Fruit fly (Drosophila melanogaster) whole organism, embryonic: ENCODE data around the gene CG9444.
A peak's percentile ranks its signal among the peaks of the same experiment; 100 is the strongest.

Experiments used
- Abd-B ChIP-seq: fragments of 200-800 bp; sonication (Bioruptor generic); optimal IDR thresholded peaks from 2 replicates; lab custom pipeline; 2018; ENCODE audit warnings: missing biosample characterization, mild to moderate bottlenecking, missing genetic modification characterization, moderate library complexity
- Asciz ChIP-seq: fragments of 200-800 bp; sonication (Bioruptor generic); optimal IDR thresholded peaks from 2 replicates; lab custom pipeline; 2017; ENCODE audit warnings: missing biosample characterization, mild to moderate bottlenecking, missing genetic modification characterization, missing genetic modification reagents
- B-H2 ChIP-seq: fragments of 200-800 bp; sonication (Bioruptor generic); optimal IDR thresholded peaks from 2 replicates; lab custom pipeline; 2018; ENCODE audit warnings: missing biosample characterization, mild to moderate bottlenecking, missing genetic modification characterization
- Bdp1 ChIP-seq: fragments of 200-800 bp; sonication (Bioruptor generic); optimal IDR thresholded peaks from 3 replicates; lab custom pipeline; 2016; ENCODE audit warnings: missing biosample characterization, missing genetic modification characterization
- CG10147 ChIP-seq: fragments of 200-800 bp; sonication (Bioruptor generic); optimal IDR thresholded peaks from 2 replicates; lab custom pipeline; 2019; ENCODE audit warnings: missing biosample characterization, mild to moderate bottlenecking, missing genetic modification characterization, moderate library complexity
- CG10267 ChIP-seq: fragments of 200-800 bp; sonication (Bioruptor generic); optimal IDR thresholded peaks from 2 replicates; lab custom pipeline; 2018; ENCODE audit warnings: missing biosample characterization, mild to moderate bottlenecking, missing genetic modification characterization, moderate library complexity
- CG10321 ChIP-seq: fragments of 200-800 bp; sonication (Bioruptor generic); IDR thresholded peaks from 2 replicates; pipeline ENCODE4 v1.3.6; 2022; ENCODE audit warnings: missing biosample characterization, missing genetic modification characterization
- CG10979 ChIP-seq: fragments of 200-800 bp; sonication (Bioruptor generic); optimal IDR thresholded peaks from 2 replicates; lab custom pipeline; 2018; ENCODE audit warnings: missing biosample characterization, mild to moderate bottlenecking, missing genetic modification characterization, moderate library complexity
- CG14441 ChIP-seq: fragments of 200-800 bp; sonication (Bioruptor generic); IDR thresholded peaks from 2 replicates; pipeline ENCODE4 v1.3.6; 2022; ENCODE audit warnings: missing biosample characterization, missing genetic modification characterization
- CG17328 ChIP-seq: fragments of 200-800 bp; sonication (Bioruptor generic); IDR thresholded peaks from 2 replicates; pipeline ENCODE4 v1.3.6; 2022; ENCODE audit warnings: missing biosample characterization, missing genetic modification characterization
- CG17912 ChIP-seq: fragments of 200-800 bp; sonication (Bioruptor generic); optimal IDR thresholded peaks from 2 replicates; lab custom pipeline; 2018; ENCODE audit warnings: missing biosample characterization, mild to moderate bottlenecking, missing genetic modification characterization
- CG1832 ChIP-seq: fragments of 200-800 bp; sonication (Bioruptor generic); optimal IDR thresholded peaks from 2 replicates; lab custom pipeline; 2017; ENCODE audit warnings: missing biosample characterization, mild to moderate bottlenecking, missing genetic modification characterization, inconsistent platforms
- CG2129 ChIP-seq: fragments of 200-800 bp; sonication (Bioruptor generic); IDR thresholded peaks from 2 replicates; pipeline ENCODE4 v1.3.6; 2022; ENCODE audit warnings: missing biosample characterization, missing genetic modification characterization; ENCODE audit not compliant: partially characterized antibody
- CG31224 ChIP-seq: fragments of 200-800 bp; sonication (Bioruptor generic); IDR thresholded peaks from 2 replicates; pipeline ENCODE4 v1.3.6; 2022; ENCODE audit warnings: missing biosample characterization, missing genetic modification characterization
- CG34224 ChIP-seq: fragments of 200-800 bp; sonication (Bioruptor generic); IDR thresholded peaks from 3 replicates; pipeline ENCODE4 v1.3.6; 2022; ENCODE audit warnings: missing biosample characterization, missing genetic modification characterization; ENCODE audit not compliant: partially characterized antibody
- CG5245 ChIP-seq: fragments of 200-800 bp; sonication (Bioruptor generic); optimal IDR thresholded peaks from 3 replicates; lab custom pipeline; 2016; ENCODE audit warnings: missing biosample characterization, missing genetic modification characterization
- CG6272 ChIP-seq: fragments of 200-800 bp; sonication (Bioruptor generic); IDR thresholded peaks from 2 replicates; pipeline ENCODE4 v1.3.6; 2022; ENCODE audit warnings: missing biosample characterization, missing genetic modification characterization
- CG6765 ChIP-seq: fragments of 200-800 bp; sonication (Bioruptor generic); optimal IDR thresholded peaks from 3 replicates; lab custom pipeline; 2017; ENCODE audit warnings: missing biosample characterization, mild to moderate bottlenecking, missing genetic modification characterization
- CG6791 ChIP-seq: fragments of 200-800 bp; sonication (Bioruptor generic); IDR thresholded peaks from 3 replicates; pipeline ENCODE4 v1.3.6; 2022; ENCODE audit warnings: missing biosample characterization, missing genetic modification characterization; ENCODE audit not compliant: partially characterized antibody
- CG7987 ChIP-seq: fragments of 200-800 bp; sonication (Bioruptor generic); optimal IDR thresholded peaks from 2 replicates; lab custom pipeline; 2018; ENCODE audit warnings: missing biosample characterization, mild to moderate bottlenecking, missing genetic modification characterization, moderate library complexity
- CG9609 ChIP-seq: fragments of 200-800 bp; sonication (Bioruptor generic); optimal IDR thresholded peaks from 3 replicates; lab custom pipeline; 2016; ENCODE audit warnings: missing biosample characterization, missing genetic modification characterization
- CHES-1-like ChIP-seq: fragments of 200-800 bp; sonication (Bioruptor generic); optimal IDR thresholded peaks from 2 replicates; lab custom pipeline; 2016; ENCODE audit warnings: missing biosample characterization, missing genetic modification characterization
- CkIIα-i1 ChIP-seq: fragments of 200-800 bp; sonication (Bioruptor generic); IDR thresholded peaks from 2 replicates; pipeline ENCODE4 v1.3.6; 2022; ENCODE audit warnings: missing biosample characterization, missing genetic modification characterization
- Dip2 ChIP-seq: fragments of 200-800 bp; sonication (Bioruptor generic); IDR thresholded peaks from 2 replicates; pipeline ENCODE4 v1.3.6; 2022; ENCODE audit warnings: missing biosample characterization, missing genetic modification characterization
- ERR ChIP-seq: fragments of 200-800 bp; sonication (Bioruptor generic); optimal IDR thresholded peaks from 2 replicates; lab custom pipeline; 2016; ENCODE audit warnings: missing biosample characterization, missing genetic modification characterization
- Ets65A ChIP-seq: fragments of 200-800 bp; sonication (Bioruptor generic); peaks from one replicate; lab custom pipeline; 2016; ENCODE audit warnings: missing biosample characterization, missing genetic modification characterization
- Ets97D ChIP-seq: fragments of 200-800 bp; sonication (Bioruptor generic); optimal IDR thresholded peaks from 3 replicates; lab custom pipeline; 2016; ENCODE audit warnings: missing biosample characterization, missing genetic modification characterization
- Fer1 ChIP-seq: fragments of 200-800 bp; sonication (Bioruptor generic); optimal IDR thresholded peaks from 2 replicates; lab custom pipeline; 2017; ENCODE audit warnings: missing biosample characterization, mild to moderate bottlenecking, missing genetic modification characterization
- Fer3 ChIP-seq: fragments of 200-800 bp; sonication (Bioruptor generic); optimal IDR thresholded peaks from 2 replicates; lab custom pipeline; 2018; ENCODE audit warnings: missing biosample characterization, mild to moderate bottlenecking, missing genetic modification characterization, moderate library complexity
- HmgD ChIP-seq: fragments of 200-800 bp; sonication (Bioruptor generic); optimal IDR thresholded peaks from 3 replicates; lab custom pipeline; 2016; ENCODE audit warnings: missing biosample characterization, missing genetic modification characterization
- Hr39 ChIP-seq: fragments of >200 bp; optimal IDR thresholded peaks from 2 replicates; lab custom pipeline; 2017
- Hr78 ChIP-seq, 2 experiments: fragments of 200-800 bp in 1 of 2; fragments of >200 bp in 1 of 2; sonication (Bioruptor generic) in 1 of 2; optimal IDR thresholded peaks; 2 replicates each; lab custom pipeline; 2017 to 2019; ENCODE audit warnings: missing biosample characterization in 2 of 2, missing genetic modification characterization in 2 of 2, mild to moderate bottlenecking in 1 of 2, moderate library complexity in 1 of 2
- Kr ChIP-seq: fragments of 200-800 bp; sonication (Bioruptor generic); optimal IDR thresholded peaks from 2 replicates; lab custom pipeline; 2017; ENCODE audit warnings: missing biosample characterization, mild to moderate bottlenecking, missing genetic modification characterization
- Mes4 ChIP-seq: fragments of 200-800 bp; sonication (Bioruptor generic); optimal IDR thresholded peaks from 2 replicates; lab custom pipeline; 2016; ENCODE audit warnings: missing biosample characterization, missing genetic modification characterization
- NfI ChIP-seq: fragments of 200-800 bp; sonication (Bioruptor generic); optimal IDR thresholded peaks from 3 replicates; lab custom pipeline; 2018; ENCODE audit warnings: missing biosample characterization, mild to moderate bottlenecking, missing genetic modification characterization, moderate library complexity
- Pdp1 ChIP-seq, 2 experiments: fragments of 200-800 bp; sonication (Bioruptor generic); optimal IDR thresholded peaks; 3 replicates each; lab custom pipeline; 2016; ENCODE audit warnings: missing biosample characterization in 2 of 2, missing genetic modification characterization in 2 of 2, mild to moderate bottlenecking in 1 of 2, moderate library complexity in 1 of 2
- Xrp1 ChIP-seq: fragments of 200-800 bp; sonication (Bioruptor generic); IDR thresholded peaks from 2 replicates; pipeline ENCODE4 v1.3.6; 2022; ENCODE audit warnings: missing biosample characterization, missing genetic modification characterization
- ara ChIP-seq: fragments of 200-800 bp; sonication (Bioruptor generic); IDR thresholded peaks from 2 replicates; pipeline ENCODE4 v1.3.6; 2022; ENCODE audit warnings: missing biosample characterization, missing genetic modification characterization
- caup ChIP-seq: fragments of 200-800 bp; sonication (Bioruptor generic); optimal IDR thresholded peaks from 3 replicates; lab custom pipeline; 2017; ENCODE audit warnings: missing biosample characterization, mild to moderate bottlenecking, missing genetic modification characterization, moderate library complexity; ENCODE audit not compliant: severe bottlenecking
- corto ChIP-seq: fragments of 200-800 bp; sonication (Bioruptor generic); optimal IDR thresholded peaks from 2 replicates; lab custom pipeline; 2016; ENCODE audit warnings: missing biosample characterization, mild to moderate bottlenecking, missing genetic modification characterization, moderate library complexity
- crc ChIP-seq: fragments of 200-800 bp; sonication (Bioruptor generic); optimal IDR thresholded peaks from 2 replicates; lab custom pipeline; 2016; ENCODE audit warnings: missing biosample characterization, missing genetic modification characterization
- dati ChIP-seq: fragments of 200-800 bp; sonication (Bioruptor generic); IDR thresholded peaks from 2 replicates; pipeline ENCODE4 v1.3.6; 2022; ENCODE audit warnings: missing biosample characterization, missing genetic modification characterization
- gem ChIP-seq: fragments of 200-800 bp; sonication (Bioruptor generic); optimal IDR thresholded peaks from 2 replicates; lab custom pipeline; 2019; ENCODE audit warnings: missing biosample characterization, mild to moderate bottlenecking, missing genetic modification characterization, moderate library complexity
- h ChIP-seq: fragments of >200 bp; optimal IDR thresholded peaks from 2 replicates; lab custom pipeline; 2017
- insv ChIP-seq, 2 experiments: fragments of 200-800 bp; sonication (Bioruptor generic); optimal IDR thresholded peaks; 3 replicates each; lab custom pipeline; 2016 to 2018; ENCODE audit warnings: missing biosample characterization in 2 of 2, missing genetic modification characterization in 2 of 2
- ken ChIP-seq: fragments of 200-800 bp; sonication (Bioruptor generic); IDR thresholded peaks from 3 replicates; pipeline ENCODE4 v1.3.6; 2022; ENCODE audit warnings: missing biosample characterization, missing genetic modification characterization
- nmo ChIP-seq: fragments of 200-800 bp; sonication (Bioruptor generic); optimal IDR thresholded peaks from 2 replicates; lab custom pipeline; 2018; ENCODE audit warnings: missing biosample characterization, mild to moderate bottlenecking, missing genetic modification characterization, moderate library complexity
- ro ChIP-seq: fragments of 200-800 bp; sonication (Bioruptor generic); IDR thresholded peaks from 2 replicates; pipeline ENCODE4 v1.3.6; 2022; ENCODE audit warnings: missing biosample characterization, missing genetic modification characterization
- tna ChIP-seq: fragments of 200-800 bp; sonication (Bioruptor generic); IDR thresholded peaks from 2 replicates; pipeline ENCODE4 v1.3.6; 2022; ENCODE audit warnings: missing biosample characterization, missing genetic modification characterization; ENCODE audit not compliant: partially characterized antibody
- unpg ChIP-seq: fragments of 200-800 bp; sonication (Bioruptor generic); optimal IDR thresholded peaks from 3 replicates; lab custom pipeline; 2018; ENCODE audit warnings: missing biosample characterization, mild to moderate bottlenecking, missing genetic modification characterization, moderate library complexity
- zfh2 ChIP-seq: fragments of 200-800 bp; sonication (Bioruptor generic); optimal IDR thresholded peaks from 2 replicates; lab custom pipeline; 2016; ENCODE audit warnings: missing biosample characterization, missing genetic modification characterization

The CG9444 gene

DNA sequence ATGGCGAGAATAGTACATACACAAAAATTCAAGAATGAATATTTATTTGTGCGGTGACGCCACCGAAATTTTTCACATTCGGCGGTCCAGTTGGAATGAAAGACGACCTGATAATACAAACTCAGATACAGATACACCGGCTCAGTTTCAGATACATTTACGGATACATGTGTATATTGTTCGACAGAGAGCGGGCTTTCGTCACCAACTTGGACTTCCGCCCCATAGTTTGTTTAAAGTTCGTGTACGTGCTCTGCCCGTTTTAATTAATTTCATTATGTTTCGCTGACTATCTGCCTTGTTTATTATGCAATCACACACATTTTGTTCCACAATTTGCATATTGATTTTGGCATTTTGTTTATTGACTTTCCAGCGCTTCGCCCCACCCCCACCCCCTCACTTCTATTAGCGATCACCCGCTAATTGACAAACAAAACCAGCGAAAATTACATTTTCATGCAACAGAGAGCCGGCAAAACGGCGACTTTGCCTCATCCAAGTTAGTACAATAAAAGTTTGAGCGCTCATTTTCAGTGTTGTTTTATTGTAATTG lies 17.2 kb upstream of the CG9444 start (continued):
- peak; percentile 0 for TF ChIP-seq CG7987 (GFP tag; lab: Kevin White, UChicago)
- no peak for TF ChIP-seq Hr39 (lab: Kevin White, UChicago)
- no peak for TF ChIP-seq insv (GFP tag; optimal IDR thresholded peaks at IDR 0.05; lab: Kevin White, UChicago)
- no peak for TF ChIP-seq Ets65A (GFP tag; lab: Kevin White, UChicago)
- no peak for TF ChIP-seq CG10321
- TF ChIP-seq h (lab: Kevin White, UChicago) = no peak
- TF ChIP-seq NfI = peak; percentile 45
- no peak for TF ChIP-seq CG34224 (GFP tag; lab: Robert Waterston, UW)
- no peak for TF ChIP-seq CG2129
- TF ChIP-seq Asciz (GFP tag; lab: Kevin White, UChicago) = peak; percentile 58
- no peak for TF ChIP-seq CG1832
- peak; percentile 40 for TF ChIP-seq Fer1 (GFP tag; lab: Kevin White, UChicago)
- TF ChIP-seq CG17328 (GFP tag; lab: Robert Waterston, UW) = no peak
- no peak for TF ChIP-seq tna
- no peak for TF ChIP-seq Abd-B
- TF ChIP-seq CG10979 (tag; lab: Kevin White, UChicago) = no peak
- no peak for TF ChIP-seq Xrp1
- no peak for TF ChIP-seq Dip2
- TF ChIP-seq CG10267 (tag; lab: Kevin White, UChicago) = no peak
- peak; percentile 73 for TF ChIP-seq caup
- no peak for TF ChIP-seq CkIIα-i1 (GFP tag; lab: Robert Waterston, UW)
- no peak for TF ChIP-seq CG6791
- no peak for TF ChIP-seq crc (GFP tag; lab: Kevin White, UChicago)
- TF ChIP-seq B-H2 (GFP tag; lab: Kevin White, UChicago) = peak; percentile 32
- peak; percentile 8 to 91 for TF ChIP-seq Pdp1 (GFP tag; optimal IDR thresholded peaks at IDR 0.05; lab: Kevin White, UChicago)
- no peak for TF ChIP-seq ro
- peak; percentile 15 for TF ChIP-seq CG17912
- no peak for TF ChIP-seq CG10147 (GFP tag; lab: Kevin White, UChicago)
- peak; percentile 36 for TF ChIP-seq gem (tag; lab: Kevin White, UChicago)
- no peak for TF ChIP-seq CG5245
- no peak for TF ChIP-seq CG31224
- no peak for TF ChIP-seq HmgD (GFP tag; lab: Kevin White, UChicago)
- TF ChIP-seq nmo (GFP tag; lab: Kevin White, UChicago) = no peak
- TF ChIP-seq Ets97D (GFP tag; lab: Kevin White, UChicago) = no peak
- TF ChIP-seq unpg (GFP tag; lab: Kevin White, UChicago) = peak; percentile 35
- peak; percentile 48 for TF ChIP-seq CG6765 (GFP tag; lab: Kevin White, UChicago)
- TF ChIP-seq Hr78 (GFP tag; optimal IDR thresholded peaks at IDR 0.05; lab: Kevin White, UChicago) = no peak
- TF ChIP-seq CHES-1-like = peak; percentile 42
- no peak for TF ChIP-seq CG14441 (GFP tag; lab: Robert Waterston, UW)
- TF ChIP-seq dati (GFP tag; lab: Robert Waterston, UW) = no peak
- TF ChIP-seq Bdp1 (GFP tag; lab: Kevin White, UChicago) = peak; percentile 5
- TF ChIP-seq ken (GFP tag; lab: Robert Waterston, UW) = no peak
- no peak for TF ChIP-seq corto (GFP tag; lab: Kevin White, UChicago)
- TF ChIP-seq ERR (GFP tag; lab: Kevin White, UChicago) = no peak
- TF ChIP-seq zfh2 = no peak
- no peak for TF ChIP-seq Mes4 (GFP tag; lab: Kevin White, UChicago)
- no peak for TF ChIP-seq CG6272
- TF ChIP-seq ara (GFP tag; lab: Robert Waterston, UW) = no peak
- no peak for TF ChIP-seq CG9609 (GFP tag; lab: Kevin White, UChicago)
- TF ChIP-seq Fer3 (tag; lab: Kevin White, UChicago) = peak; percentile 39
- no peak for TF ChIP-seq Kr (GFP tag; lab: Kevin White, UChicago)
